Worm (Caenorhabditis elegans): ENCODE data around the gene dhps-1.

DNA sequence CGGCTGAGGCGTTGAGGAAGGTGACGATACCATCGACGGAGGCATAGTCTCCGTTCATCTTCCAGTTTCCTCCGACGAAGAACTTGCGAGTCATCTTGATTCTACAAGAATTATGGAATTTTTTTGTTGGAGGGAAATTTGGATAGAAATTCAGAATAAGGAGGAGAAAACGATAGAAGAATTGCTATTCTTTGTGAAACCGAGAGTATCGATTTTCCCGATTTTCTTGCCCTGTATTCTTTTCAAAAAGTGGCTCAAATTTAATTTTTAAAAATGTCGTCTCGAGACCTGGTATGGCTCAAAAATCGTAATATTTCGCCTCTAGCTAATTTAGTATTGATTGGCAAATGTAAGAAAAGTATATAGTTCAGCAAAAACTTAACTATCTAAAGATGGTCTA, 46.2 kb downstream of the dhps-1 start, which contains the start of gene tpi-1:
- TF ChIP-seq ces-1 (GFP tag; optimal IDR thresholded peaks at IDR 0.05) (no peak), blmp-1 (tag; optimal IDR thresholded peaks at IDR 0.05) (no peak), mab-5 (tag; optimal IDR thresholded peaks at IDR 0.05) (no peak)
